Fruit fly (Drosophila melanogaster): ENCODE measurements around the gene mRpS9.

Gene mRpS9

DNA sequence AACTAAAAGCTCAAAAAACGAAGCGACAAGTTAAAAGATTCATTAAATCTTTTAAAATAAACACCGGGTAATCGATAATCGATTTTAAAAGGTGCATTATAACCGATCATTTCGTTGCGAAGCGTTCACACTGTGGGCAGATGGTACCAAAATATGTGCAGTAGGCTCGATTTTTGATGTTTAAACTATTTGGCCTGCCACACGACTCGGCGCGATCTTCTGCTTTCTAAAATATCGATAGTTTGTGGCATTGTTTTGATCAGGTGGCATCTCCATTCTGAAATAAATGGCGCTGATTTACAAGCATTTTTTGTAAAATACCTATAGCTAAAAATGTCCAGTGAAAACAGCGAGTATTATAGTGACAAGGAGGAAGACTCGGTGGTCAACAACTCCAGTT lies 17.7 kb upstream of the mRpS9 start, which contains the start of the genes CG10445 and lds:
Gene CG10445 (minus strand): TSS at position 104 of the 400 bp plus-strand sequence.
Gene lds (plus strand): TSS at position 236 of the 400 bp plus-strand sequence.
- TF ChIP-seq CG1620 (GFP tag; optimal IDR thresholded peaks at IDR 0.05) = no peak
- TF ChIP-seq bab1 (GFP tag; optimal IDR thresholded peaks at IDR 0.05) = peak; percentile 7
- TF ChIP-seq ovo (GFP tag; optimal IDR thresholded peaks at IDR 0.05) = no peak
- peak; percentile 25 for TF ChIP-seq tj (GFP tag; optimal IDR thresholded peaks at IDR 0.05)

DNA sequence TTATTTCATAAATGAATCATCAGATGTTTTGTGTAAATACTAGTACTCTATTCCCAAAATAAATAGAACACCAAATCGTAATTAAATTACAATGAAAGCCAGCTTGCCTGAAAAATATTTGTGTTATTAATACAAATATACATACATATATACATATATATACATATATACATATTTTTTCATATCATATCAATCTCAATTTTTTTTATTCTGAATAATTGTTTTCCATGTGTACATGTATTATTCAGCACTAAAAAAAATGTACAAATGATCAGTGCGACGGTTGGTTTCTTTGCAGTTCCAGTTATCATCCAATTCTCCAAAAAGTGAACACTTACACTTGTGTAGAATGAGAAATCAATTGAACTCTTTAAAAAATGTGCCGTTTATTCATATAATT lies 11.1 kb upstream of the mRpS9 start, which contains the start of gene kipf:
Gene kipf (plus strand): TSS at position 301 of the 400 bp plus-strand sequence.
- TF ChIP-seq cic (GFP tag; optimal IDR thresholded peaks at IDR 0.05) = no peak
- peak; percentile 50 for TF ChIP-seq pad (GFP tag; optimal IDR thresholded peaks at IDR 0.05)
- TF ChIP-seq ovo (GFP tag; optimal IDR thresholded peaks at IDR 0.05) = peak; percentile 67

- TF ChIP-seq CG33017 (tag; optimal IDR thresholded peaks at IDR 0.05) (no peak), CG11617 (GFP tag; optimal IDR thresholded peaks at IDR 0.05) (peak; percentile 26), Crg-1 (GFP tag; optimal IDR thresholded peaks at IDR 0.05) (peak; percentile 33), CG7101 (tag; optimal IDR thresholded peaks at IDR 0.05) (peak; percentile 39), CG14711 (tag; optimal IDR thresholded peaks at IDR 0.05) (no peak), cnc (optimal IDR thresholded peaks at IDR 0.05) (no peak), ovo (GFP tag; optimal IDR thresholded peaks at IDR 0.05) (no peak), CG5204 (GFP tag; optimal IDR thresholded peaks at IDR 0.05) (no peak), Hr96 (GFP tag; optimal IDR thresholded peaks at IDR 0.05) (no peak), CG7045 (GFP tag; optimal IDR thresholded peaks at IDR 0.05) (no peak), pad (GFP tag; optimal IDR thresholded peaks at IDR 0.05) (no peak), kay (GFP tag; ENCODE audit: borderline replicate concordance) (no peak), bab1 (GFP tag; optimal IDR thresholded peaks at IDR 0.05) (peak; percentile 35), Mnt (GFP tag; optimal IDR thresholded peaks at IDR 0.05) (peak; percentile 42), CG1620 (GFP tag; optimal IDR thresholded peaks at IDR 0.05) (no peak), Clk (GFP tag; optimal IDR thresholded peaks at IDR 0.05) (no peak), CG12768 (GFP tag; optimal IDR thresholded peaks at IDR 0.05) (peak; percentile 55), tj (GFP tag; optimal IDR thresholded peaks at IDR 0.05) (peak; percentile 55), toe (GFP tag; optimal IDR thresholded peaks at IDR 0.05) (no peak), cic (GFP tag; optimal IDR thresholded peaks at IDR 0.05) (peak; percentile 95)
Measured at dm6 chr3R:7913139-7913538, 10.7 kb upstream of the mRpS9 start, which contains the start of gene Rfk. Rfk (minus strand) TSS chr3R:7913290.

dm6 chr3R:7911482-7911881 lies 9.0 kb upstream of the mRpS9 start, which contains the start of gene Prat:
Prat (minus strand) TSS chr3R:7911779.
- no peak for TF ChIP-seq tj (GFP tag; optimal IDR thresholded peaks at IDR 0.05)
- no peak for TF ChIP-seq CG33017 (tag; optimal IDR thresholded peaks at IDR 0.05)
- no peak for TF ChIP-seq CG7045 (GFP tag; optimal IDR thresholded peaks at IDR 0.05)
- peak; percentile 81 for TF ChIP-seq Mnt (GFP tag; optimal IDR thresholded peaks at IDR 0.05)
- TF ChIP-seq bab1 (GFP tag; optimal IDR thresholded peaks at IDR 0.05) = peak; percentile 33
- no peak for TF ChIP-seq CG11617 (GFP tag; optimal IDR thresholded peaks at IDR 0.05)
- no peak for TF ChIP-seq toe (GFP tag; optimal IDR thresholded peaks at IDR 0.05)

- TF ChIP-seq Crg-1 (GFP tag; optimal IDR thresholded peaks at IDR 0.05) (no peak), bab1 (GFP tag; optimal IDR thresholded peaks at IDR 0.05) (peak; percentile 32), CG1620 (GFP tag; optimal IDR thresholded peaks at IDR 0.05) (peak; percentile 35), CG33017 (tag; optimal IDR thresholded peaks at IDR 0.05) (no peak), cic (GFP tag; optimal IDR thresholded peaks at IDR 0.05) (no peak), cnc (optimal IDR thresholded peaks at IDR 0.05) (no peak), CG14711 (tag; optimal IDR thresholded peaks at IDR 0.05) (peak; percentile 36), Hr96 (GFP tag; optimal IDR thresholded peaks at IDR 0.05) (peak; percentile 66), CG5204 (GFP tag; optimal IDR thresholded peaks at IDR 0.05) (no peak), tj (GFP tag; optimal IDR thresholded peaks at IDR 0.05) (peak; percentile 53), CG7101 (tag; optimal IDR thresholded peaks at IDR 0.05) (peak; percentile 31), kay (GFP tag; ENCODE audit: borderline replicate concordance) (no peak), CG11617 (GFP tag; optimal IDR thresholded peaks at IDR 0.05) (peak; percentile 30), Clk (GFP tag; optimal IDR thresholded peaks at IDR 0.05) (no peak), Mnt (GFP tag; optimal IDR thresholded peaks at IDR 0.05) (peak; percentile 58), CG7045 (GFP tag; optimal IDR thresholded peaks at IDR 0.05) (no peak), CG12768 (GFP tag; optimal IDR thresholded peaks at IDR 0.05) (no peak), pad (GFP tag; optimal IDR thresholded peaks at IDR 0.05) (peak; percentile 19), ovo (GFP tag; optimal IDR thresholded peaks at IDR 0.05) (no peak), toe (GFP tag; optimal IDR thresholded peaks at IDR 0.05) (peak; percentile 73)
Measured at dm6 chr3R:7907311-7907710, 4.8 kb upstream of the mRpS9 start, which contains the start of the genes Taf7 and EMC1. Taf7 (plus strand) TSS chr3R:7907333. EMC1 (minus strand) TSS chr3R:7907363.

DNA sequence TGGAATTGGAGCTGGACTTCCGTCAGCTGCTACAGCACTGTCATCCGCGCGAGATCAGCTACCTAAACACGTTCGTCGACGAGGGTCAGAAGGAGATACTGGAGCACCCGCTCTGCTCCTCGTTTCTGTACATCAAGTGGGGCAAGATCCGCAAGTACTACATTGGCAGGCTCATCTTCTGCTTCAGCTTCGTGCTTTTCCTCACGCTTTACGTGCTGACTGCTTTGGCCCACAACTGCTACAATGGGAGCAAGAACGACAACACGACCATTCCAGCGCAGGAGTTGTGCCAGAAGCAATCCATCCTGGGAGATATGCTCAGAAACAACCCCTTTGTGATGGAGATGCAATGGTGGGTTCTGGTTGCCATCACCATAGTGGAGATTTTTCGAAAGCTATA lies 3.2 kb downstream of the mRpS9 start:
- TF ChIP-seq Mnt (GFP tag; optimal IDR thresholded peaks at IDR 0.05) (no peak), ovo (GFP tag; optimal IDR thresholded peaks at IDR 0.05) (no peak), toe (GFP tag; optimal IDR thresholded peaks at IDR 0.05) (no peak), Clk (GFP tag; optimal IDR thresholded peaks at IDR 0.05) (no peak), Hr96 (GFP tag; optimal IDR thresholded peaks at IDR 0.05) (no peak)

DNA sequence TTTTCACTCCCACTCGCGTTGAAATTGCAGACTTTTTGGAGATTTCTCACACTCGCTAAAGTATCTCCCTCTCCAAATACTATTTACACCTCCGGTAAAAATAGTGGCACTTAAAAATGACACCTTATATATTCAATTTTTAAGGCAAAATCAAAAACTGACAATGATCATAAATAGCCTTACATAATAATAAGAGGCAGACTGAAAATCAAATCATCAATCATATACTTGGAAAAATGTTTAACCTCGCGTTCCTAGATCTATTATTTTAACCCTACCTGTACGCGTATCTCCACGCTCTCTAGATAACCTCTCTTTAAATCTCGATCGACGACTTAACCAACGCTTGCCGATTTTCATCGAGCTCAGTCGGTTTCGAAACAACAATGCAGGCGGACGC lies 7.0 kb downstream of the mRpS9 start:
- TF ChIP-seq toe (GFP tag; optimal IDR thresholded peaks at IDR 0.05) = no peak
- no peak for TF ChIP-seq cic (GFP tag; optimal IDR thresholded peaks at IDR 0.05)
- peak; percentile 89 for TF ChIP-seq bab1 (GFP tag; optimal IDR thresholded peaks at IDR 0.05)
- TF ChIP-seq CG33017 (tag; optimal IDR thresholded peaks at IDR 0.05) = peak; percentile 14
- TF ChIP-seq CG7101 (tag; optimal IDR thresholded peaks at IDR 0.05) = no peak
- TF ChIP-seq ovo (GFP tag; optimal IDR thresholded peaks at IDR 0.05) = no peak
- TF ChIP-seq CG12768 (GFP tag; optimal IDR thresholded peaks at IDR 0.05) = no peak
- TF ChIP-seq kay (GFP tag; ENCODE audit: borderline replicate concordance) = no peak
- peak; percentile 46 for TF ChIP-seq CG14711 (tag; optimal IDR thresholded peaks at IDR 0.05)
- TF ChIP-seq tj (GFP tag; optimal IDR thresholded peaks at IDR 0.05) = no peak
- no peak for TF ChIP-seq CG11617 (GFP tag; optimal IDR thresholded peaks at IDR 0.05)
- no peak for TF ChIP-seq cnc (optimal IDR thresholded peaks at IDR 0.05)
- TF ChIP-seq Mnt (GFP tag; optimal IDR thresholded peaks at IDR 0.05) = no peak
- TF ChIP-seq CG5204 (GFP tag; optimal IDR thresholded peaks at IDR 0.05) = peak; percentile 25
- no peak for TF ChIP-seq CG1620 (GFP tag; optimal IDR thresholded peaks at IDR 0.05)
